Worm (Caenorhabditis elegans): ENCODE measurements around the gene twk-8.

twk-8 gene

ce11 chrIV:9067277-9068197, 14.6 kb upstream of the twk-8 start:
- TF ChIP-seq zip-8 (tag; optimal IDR thresholded peaks at IDR 0.05) = peak; percentile 58

- no peak for TF ChIP-seq ceh-39 (tag; optimal IDR thresholded peaks at IDR 0.05)
- no peak for TF ChIP-seq ztf-11 (tag; optimal IDR thresholded peaks at IDR 0.05)
These were observed 12.5 kb upstream of the twk-8 start, which contains the start of gene nhr-11 for ce11 chrIV:9069703-9070102. nhr-11 (plus strand) TSS chrIV:9070003.

ce11 chrIV:9070188-9070587, 12.0 kb upstream of the twk-8 start:
- TF ChIP-seq blmp-1 (tag; optimal IDR thresholded peaks at IDR 0.05) (no peak), bed-3 (GFP tag; optimal IDR thresholded peaks at IDR 0.05) (no peak), drap-1 (GFP tag; optimal IDR thresholded peaks at IDR 0.05) (no peak), sem-2 (GFP tag; optimal IDR thresholded peaks at IDR 0.05) (no peak), elt-1 (tag; optimal IDR thresholded peaks at IDR 0.05; ENCODE audit: borderline replicate concordance, insufficient read depth) (no peak), zip-8 (tag; optimal IDR thresholded peaks at IDR 0.05) (no peak), pha-4 (tag; optimal IDR thresholded peaks at IDR 0.05) (no peak), nhr-237 (tag; optimal IDR thresholded peaks at IDR 0.05) (no peak), M03D4.4 (tag; optimal IDR thresholded peaks at IDR 0.05) (no peak), ham-2 (GFP tag; optimal IDR thresholded peaks at IDR 0.05) (no peak), mls-2 (tag; optimal IDR thresholded peaks at IDR 0.05) (no peak), ceh-83 (GFP tag; optimal IDR thresholded peaks at IDR 0.05) (no peak), unc-62 (GFP tag; optimal IDR thresholded peaks at IDR 0.05) (no peak), mep-1 (tag; optimal IDR thresholded peaks at IDR 0.05) (no peak), nhr-28 (tag; optimal IDR thresholded peaks at IDR 0.05) (no peak), sptf-1 (tag; optimal IDR thresholded peaks at IDR 0.05) (no peak), ces-1 (GFP tag; optimal IDR thresholded peaks at IDR 0.05) (no peak), lin-13 (tag; optimal IDR thresholded peaks at IDR 0.05) (no peak)

ce11 chrIV:9074244-9074723, 7.9 kb upstream of the twk-8 start, which contains the start of gene mppb-1:
mppb-1 (plus strand) TSS chrIV:9074673.
- TF ChIP-seq cnd-1 (tag; optimal IDR thresholded peaks at IDR 0.05) (no peak), drap-1 (GFP tag; optimal IDR thresholded peaks at IDR 0.05) (peak; percentile 10), blmp-1 (tag; optimal IDR thresholded peaks at IDR 0.05) (peak; percentile 80), sptf-1 (tag; optimal IDR thresholded peaks at IDR 0.05) (peak; percentile 30), zip-8 (tag; optimal IDR thresholded peaks at IDR 0.05) (peak; percentile 79), nhr-237 (tag; optimal IDR thresholded peaks at IDR 0.05) (peak; percentile 36), unc-120 (tag; optimal IDR thresholded peaks at IDR 0.05; ENCODE audit: poor library complexity, severe bottlenecking) (peak; percentile 13), lsy-2 (tag; optimal IDR thresholded peaks at IDR 0.05) (peak; percentile 54), ceh-43 (GFP tag; optimal IDR thresholded peaks at IDR 0.05) (no peak), mep-1 (tag; optimal IDR thresholded peaks at IDR 0.05) (peak; percentile 44)

- TF ChIP-seq mab-5 (tag; optimal IDR thresholded peaks at IDR 0.05) = no peak
- no peak for TF ChIP-seq unc-39 (tag; optimal IDR thresholded peaks at IDR 0.05)
These were observed 3.7 kb upstream of the twk-8 start, which contains the start of gene mans-4 for ce11 chrIV:9078469-9078868. mans-4 (minus strand) TSS chrIV:9078569.

ce11 chrIV:9079330-9079729, 2.8 kb upstream of the twk-8 start:
- TF ChIP-seq tbx-8 (GFP tag; optimal IDR thresholded peaks at IDR 0.05) = no peak
- TF ChIP-seq hlh-1 (tag; optimal IDR thresholded peaks at IDR 0.05) = peak; percentile 79
